Worm (Caenorhabditis elegans) whole organism, young adult: Measurements from ENCODE around the gene ubh-2.

Experiments used
- B0336.3 ChIP-seq: fragments of 200-800 bp; sonication (Bioruptor generic); IDR thresholded peaks from 2 replicates; pipeline ENCODE4 v1.3.6; 2022; ENCODE audit warnings: missing genetic modification characterization, missing compliant biosample characterization
- D2030.7 ChIP-seq: fragments of 200-800 bp; sonication (Bioruptor generic); IDR thresholded peaks from 2 replicates; pipeline ENCODE4 v1.3.6; 2022; ENCODE audit warnings: missing genetic modification reagents, missing genetic modification characterization, missing compliant biosample characterization
- F22D6.2 ChIP-seq: sonication (generic microtip); optimal IDR thresholded peaks from 2 replicates; lab custom pipeline; 2016; ENCODE audit warnings: mild to moderate bottlenecking, missing genetic modification characterization, missing compliant biosample characterization
- F37B4.10 ChIP-seq: fragments of 200-800 bp; sonication (Bioruptor generic); IDR thresholded peaks from 2 replicates; pipeline ENCODE4 v1.3.6; 2022; ENCODE audit warnings: missing genetic modification characterization, missing compliant biosample characterization
- F39B2.1 ChIP-seq: fragments of 200-800 bp; sonication (Bioruptor generic); IDR thresholded peaks from 2 replicates; pipeline ENCODE4 v1.3.6; 2022; ENCODE audit warnings: missing genetic modification reagents, missing genetic modification characterization, missing compliant biosample characterization
- Y53G8AR.9 ChIP-seq: fragments of 200-800 bp; sonication (Bioruptor generic); conservative IDR thresholded peaks from 2 replicates; pipeline ENCODE4 v1.3.6; 2022; ENCODE audit warnings: missing genetic modification reagents, missing genetic modification characterization, missing compliant biosample characterization
- Y79H2A.3 ChIP-seq: fragments of 200-800 bp; sonication (Bioruptor generic); conservative IDR thresholded peaks from 2 replicates; pipeline ENCODE4 v1.3.6; 2022; ENCODE audit warnings: missing genetic modification reagents, missing genetic modification characterization, missing compliant biosample characterization
- ama-1 ChIP-seq, 3 experiments: fragments of 150-350 bp in 1 of 3; sonication (generic microtip) in 2 of 3; optimal IDR thresholded peaks; 2 replicates each; lab custom pipeline; 2014 to 2018; ENCODE audit warnings: missing biosample characterization in 2 of 3, missing genetic modification characterization in 2 of 3, missing genetic modification reagents in 2 of 3
- aptf-2 ChIP-seq: fragments of 200-800 bp; sonication (Bioruptor generic); conservative IDR thresholded peaks from 2 replicates; pipeline ENCODE4 v1.3.6; 2022; ENCODE audit warnings: missing genetic modification reagents, missing genetic modification characterization, missing compliant biosample characterization
- aptf-3 ChIP-seq: fragments of 200-800 bp; sonication (Bioruptor generic); IDR thresholded peaks from 2 replicates; pipeline ENCODE4 v1.3.6; 2022; ENCODE audit warnings: missing genetic modification characterization, missing compliant biosample characterization
- atf-7 ChIP-seq: sonication (generic microtip); optimal IDR thresholded peaks from 2 replicates; lab custom pipeline; 2017; ENCODE audit warnings: mild to moderate bottlenecking, missing genetic modification characterization, missing compliant biosample characterization
- athp-1 ChIP-seq: sonication (generic microtip); optimal IDR thresholded peaks from 2 replicates; lab custom pipeline; 2017; ENCODE audit warnings: mild to moderate bottlenecking, missing genetic modification characterization, missing compliant biosample characterization
- attf-5 ChIP-seq: fragments of 200-800 bp; sonication (Bioruptor generic); optimal IDR thresholded peaks from 2 replicates; lab custom pipeline; 2018; ENCODE audit warnings: mild to moderate bottlenecking, missing genetic modification characterization, missing compliant biosample characterization
- cebp-1 ChIP-seq, 2 experiments: fragments of 200-800 bp in 1 of 2; sonication (Bioruptor generic) in 1 of 2; sonication (generic microtip) in 1 of 2; IDR thresholded peaks in 1 of 2; optimal IDR thresholded peaks in 1 of 2; 2 replicates each; pipeline versions ENCODE4 v1.3.6 to Lab custom; 2017 to 2022; ENCODE audit warnings: missing compliant biosample characterization in 2 of 2, missing genetic modification characterization in 2 of 2, mild to moderate bottlenecking in 1 of 2, missing genetic modification reagents in 1 of 2, moderate library complexity in 1 of 2
- cebp-2 ChIP-seq: fragments of 200-800 bp; sonication (Bioruptor generic); IDR thresholded peaks from 2 replicates; pipeline ENCODE4 v1.3.6; 2022; ENCODE audit warnings: missing genetic modification characterization, missing compliant biosample characterization
- ceh-27 ChIP-seq: fragments of 200-800 bp; sonication (Bioruptor generic); optimal IDR thresholded peaks from 2 replicates; lab custom pipeline; 2018; ENCODE audit warnings: mild to moderate bottlenecking, missing genetic modification characterization, moderate library complexity, missing compliant biosample characterization
- ceh-79 ChIP-seq: sonication (generic microtip); optimal IDR thresholded peaks from 2 replicates; lab custom pipeline; 2017; ENCODE audit warnings: mild to moderate bottlenecking, missing genetic modification characterization, missing compliant biosample characterization
- ceh-91 ChIP-seq: fragments of 200-800 bp; sonication (Bioruptor generic); IDR thresholded peaks from 2 replicates; pipeline ENCODE4 v1.3.6; 2022; ENCODE audit warnings: missing genetic modification reagents, missing genetic modification characterization, missing compliant biosample characterization
- chd-7 ChIP-seq: sonication (generic microtip); optimal IDR thresholded peaks from 2 replicates; lab custom pipeline; 2016; ENCODE audit warnings: mild to moderate bottlenecking, missing genetic modification characterization, moderate library complexity, missing compliant biosample characterization
- die-1 ChIP-seq: sonication (generic microtip); optimal IDR thresholded peaks from 2 replicates; lab custom pipeline; 2016; ENCODE audit warnings: missing genotype, mild to moderate bottlenecking, missing genetic modification characterization, missing compliant biosample characterization
- dpff-1 ChIP-seq: sonication (generic microtip); optimal IDR thresholded peaks from 2 replicates; lab custom pipeline; 2017; ENCODE audit warnings: mild to moderate bottlenecking, missing genetic modification characterization, missing compliant biosample characterization
- ekl-4 ChIP-seq: fragments of 200-800 bp; sonication (Bioruptor generic); IDR thresholded peaks from 2 replicates; pipeline ENCODE4 v1.3.6; 2022; ENCODE audit warnings: missing genetic modification reagents, missing genetic modification characterization, missing compliant biosample characterization
- ets-4 ChIP-seq: fragments of 200-800 bp; sonication (Bioruptor generic); optimal IDR thresholded peaks from 2 replicates; lab custom pipeline; 2018; ENCODE audit warnings: mild to moderate bottlenecking, missing genetic modification characterization, missing compliant biosample characterization
- gei-17 ChIP-seq: fragments of 200-800 bp; sonication (Bioruptor generic); optimal IDR thresholded peaks from 2 replicates; lab custom pipeline; 2018; ENCODE audit warnings: mild to moderate bottlenecking, missing genetic modification characterization, missing compliant biosample characterization
- hmg-1.2 ChIP-seq: fragments of 200-800 bp; sonication (Bioruptor generic); IDR thresholded peaks from 2 replicates; pipeline ENCODE4 v1.3.6; 2022; ENCODE audit warnings: missing genetic modification reagents, missing genetic modification characterization, missing compliant biosample characterization
- hmg-20 ChIP-seq: fragments of 200-800 bp; sonication (Bioruptor generic); IDR thresholded peaks from 2 replicates; pipeline ENCODE4 v1.3.6; 2022; ENCODE audit warnings: missing genetic modification reagents, missing genetic modification characterization, missing compliant biosample characterization
- hsf-1 ChIP-seq: fragments of 200-800 bp; sonication (Bioruptor generic); IDR thresholded peaks from 2 replicates; pipeline ENCODE4 v1.3.6; 2022; ENCODE audit warnings: missing genetic modification reagents, missing genetic modification characterization, missing compliant biosample characterization
- lag-1 ChIP-seq: fragments of 200-800 bp; sonication (Bioruptor generic); IDR thresholded peaks from 2 replicates; pipeline ENCODE4 v1.3.6; 2022; ENCODE audit warnings: missing genetic modification reagents, missing genetic modification characterization, missing compliant biosample characterization
- let-607 ChIP-seq, 2 experiments: fragments of 200-800 bp in 1 of 2; sonication (Bioruptor generic) in 1 of 2; sonication (generic microtip) in 1 of 2; optimal IDR thresholded peaks; 2 replicates each; lab custom pipeline; 2016 to 2018; ENCODE audit warnings: mild to moderate bottlenecking in 2 of 2, missing compliant biosample characterization in 2 of 2, missing genetic modification characterization in 2 of 2, moderate library complexity in 2 of 2, missing genotype in 1 of 2
- lin-35 ChIP-seq, 3 experiments: fragments of 150-350 bp in 2 of 3; sonication (generic microtip) in 1 of 3; optimal IDR thresholded peaks; 2 replicates each; lab custom pipeline; 2014 to 2018; ENCODE audit warnings: missing biosample characterization in 3 of 3, missing genetic modification characterization in 3 of 3, missing genetic modification reagents in 3 of 3
- lsy-27 ChIP-seq: sonication (generic microtip); optimal IDR thresholded peaks from 2 replicates; lab custom pipeline; 2017; ENCODE audit warnings: missing genetic modification characterization, mild to moderate bottlenecking, missing compliant biosample characterization, antibody characterized with exemption, missing genotype, borderline replicate concordance; ENCODE audit not compliant: insufficient read depth
- madf-3 ChIP-seq: fragments of 200-800 bp; sonication (Bioruptor generic); IDR thresholded peaks from 2 replicates; pipeline ENCODE4 v1.3.6; 2022; ENCODE audit warnings: missing genetic modification reagents, missing genetic modification characterization, missing compliant biosample characterization
- madf-6 ChIP-seq: fragments of 200-800 bp; sonication (Bioruptor generic); IDR thresholded peaks from 2 replicates; pipeline ENCODE4 v1.3.6; 2022; ENCODE audit warnings: missing genetic modification reagents, missing genetic modification characterization, missing compliant biosample characterization
- nfya-1 ChIP-seq: sonication (generic microtip); optimal IDR thresholded peaks from 2 replicates; lab custom pipeline; 2017; ENCODE audit warnings: antibody characterized with exemption, missing compliant biosample characterization, missing genetic modification characterization, borderline replicate concordance; ENCODE audit not compliant: insufficient read depth
- nhr-179 ChIP-seq: sonication (generic microtip); optimal IDR thresholded peaks from 2 replicates; lab custom pipeline; 2016; ENCODE audit warnings: mild to moderate bottlenecking, missing genetic modification characterization, missing compliant biosample characterization
- nhr-90 ChIP-seq: sonication (generic microtip); optimal IDR thresholded peaks from 2 replicates; lab custom pipeline; 2016; ENCODE audit warnings: missing genotype, mild to moderate bottlenecking, missing genetic modification characterization, missing compliant biosample characterization
- pbrm-1 ChIP-seq: fragments of 200-800 bp; sonication (Bioruptor generic); IDR thresholded peaks from 2 replicates; pipeline ENCODE4 v1.3.6; 2022; ENCODE audit warnings: missing genetic modification reagents, missing genetic modification characterization, missing compliant biosample characterization
- repo-1 ChIP-seq: sonication (generic microtip); optimal IDR thresholded peaks from 2 replicates; lab custom pipeline; 2017; ENCODE audit warnings: mild to moderate bottlenecking, missing genetic modification characterization, missing compliant biosample characterization
- snpc-4 ChIP-seq, 5 experiments: fragments of 150-350 bp in 1 of 5; sonication (generic microtip) in 4 of 5; optimal IDR thresholded peaks; 2 replicates each; lab custom pipeline; 2014 to 2018; ENCODE audit warnings: missing genetic modification characterization in 5 of 5, missing biosample characterization in 3 of 5, antibody characterized with exemption in 2 of 5, mild to moderate bottlenecking in 2 of 5, missing compliant biosample characterization in 2 of 5, missing genotype in 2 of 5, moderate library complexity in 2 of 5, missing genetic modification reagents in 1 of 5
- tbx-9 ChIP-seq: sonication (generic microtip); optimal IDR thresholded peaks from 2 replicates; lab custom pipeline; 2016; ENCODE audit warnings: borderline replicate concordance, missing genetic modification characterization, inconsistent platforms, missing compliant biosample characterization
- tlf-1 ChIP-seq: fragments of 200-800 bp; sonication (Bioruptor generic); optimal IDR thresholded peaks from 2 replicates; lab custom pipeline; 2018; ENCODE audit warnings: mild to moderate bottlenecking, missing genetic modification characterization, missing compliant biosample characterization
- zfh-2 ChIP-seq: fragments of 200-800 bp; sonication (Bioruptor generic); conservative IDR thresholded peaks from 2 replicates; pipeline ENCODE4 v1.3.6; 2022; ENCODE audit warnings: missing genetic modification reagents, missing genetic modification characterization, missing compliant biosample characterization
- ztf-22 ChIP-seq: fragments of 200-800 bp; sonication (Bioruptor generic); optimal IDR thresholded peaks from 2 replicates; lab custom pipeline; 2018; ENCODE audit warnings: mild to moderate bottlenecking, missing genetic modification characterization, moderate library complexity, missing compliant biosample characterization
- ztf-26 ChIP-seq: sonication (generic microtip); optimal IDR thresholded peaks from 2 replicates; lab custom pipeline; 2017; ENCODE audit warnings: missing genetic modification characterization, missing compliant biosample characterization
- ztf-28 ChIP-seq: fragments of 200-800 bp; sonication (Bioruptor generic); IDR thresholded peaks from 2 replicates; pipeline ENCODE4 v1.3.6; 2022; ENCODE audit warnings: missing genetic modification reagents, missing genetic modification characterization, missing compliant biosample characterization
- ztf-6 ChIP-seq: fragments of 200-800 bp; sonication (Bioruptor generic); IDR thresholded peaks from 2 replicates; pipeline ENCODE4 v1.3.6; 2022; ENCODE audit warnings: missing genetic modification reagents, missing genetic modification characterization, missing compliant biosample characterization

Gene ubh-2

DNA sequence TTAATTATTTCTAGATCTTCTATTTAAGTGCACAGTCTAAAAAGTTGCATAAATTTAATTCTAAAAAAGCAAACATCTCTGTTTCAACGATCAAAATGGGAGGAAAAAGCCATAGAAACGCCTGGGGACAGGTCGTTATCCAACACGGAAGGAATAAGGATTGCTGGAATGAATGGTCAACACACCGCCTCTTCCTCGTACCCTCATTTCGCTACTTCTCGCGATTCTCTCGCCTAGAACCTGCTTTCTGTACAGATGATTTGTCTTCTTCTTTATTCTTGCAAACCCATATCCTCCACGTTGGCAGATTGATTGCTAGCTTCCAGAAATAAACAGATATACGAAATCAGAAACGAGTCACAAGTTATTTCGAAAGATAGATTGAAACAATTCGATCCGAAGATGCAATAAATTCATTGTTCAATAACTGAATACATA is 5.3 kb upstream of the ubh-2 start, which contains the start of gene dpy-11:
TSS of gene dpy-11 (minus strand) at position 354 of the 438 bp plus-strand sequence.
- TF ChIP-seq lag-1 (GFP tag; lab: Robert Waterston, UW), result no peak
- TF ChIP-seq pbrm-1, result 0 out of 2 replicates have a peak, but pooled peaks have one; percentile 59
- peak; percentile 65 for TF ChIP-seq ekl-4 (GFP tag; lab: Robert Waterston, UW)
- no peak for TF ChIP-seq ceh-79 (tag; lab: Kevin White, UChicago)
- no peak for TF ChIP-seq ceh-27 (GFP tag; lab: Kevin White, UChicago)
- TF ChIP-seq chd-7 (tag; lab: Kevin White, UChicago), result peak; percentile 35
- TF ChIP-seq snpc-4 (GFP tag; optimal IDR thresholded peaks at IDR 0.05; lab: Kevin White, UChicago), result peak; percentile 21
- TF ChIP-seq snpc-4 (tag; optimal IDR thresholded peaks at IDR 0.05; lab: Kevin White, UChicago), result peak in 2 of 4 experiments; percentile 9 to 26
- TF ChIP-seq let-607 (tag; optimal IDR thresholded peaks at IDR 0.05; lab: Kevin White, UChicago), result peak in 1 of 2 experiments; percentile 1
- peak; percentile 64 for TF ChIP-seq tlf-1
- peak; percentile 72 for TF ChIP-seq Y53G8AR.9 (GFP tag; lab: Robert Waterston, UW)
- no peak for TF ChIP-seq Y79H2A.3 (GFP tag; lab: Robert Waterston, UW)
- no peak for TF ChIP-seq lsy-27 (tag; lab: Kevin White, UChicago)
- TF ChIP-seq attf-5 (GFP tag; lab: Kevin White, UChicago), result peak; percentile 23
- no peak for TF ChIP-seq aptf-2 (GFP tag; lab: Robert Waterston, UW)
- no peak for TF ChIP-seq nfya-1 (tag; lab: Kevin White, UChicago)
- TF ChIP-seq die-1 (tag; lab: Kevin White, UChicago), result peak; percentile 41
- TF ChIP-seq ztf-28, result no peak
- TF ChIP-seq madf-6 (GFP tag; lab: Robert Waterston, UW), result peak; percentile 61
- TF ChIP-seq dpff-1 (tag; lab: Kevin White, UChicago), result peak; percentile 21
- 0 out of 2 replicates have a peak, but pooled peaks have one; percentile 53 for TF ChIP-seq F39B2.1 (GFP tag; lab: Robert Waterston, UW)
- TF ChIP-seq hmg-1.2 (GFP tag; lab: Robert Waterston, UW), result peak; percentile 51
- TF ChIP-seq hsf-1 (GFP tag; lab: Robert Waterston, UW), result peak; percentile 12; the same call in 1 of the 2 replicates
- TF ChIP-seq gei-17 (GFP tag; lab: Kevin White, UChicago), result peak; percentile 25
- TF ChIP-seq hmg-20 (GFP tag; lab: Robert Waterston, UW), result peak; percentile 23; the same call in 1 of the 2 replicates
- peak; percentile 32 for TF ChIP-seq athp-1 (tag; lab: Kevin White, UChicago)
- peak; percentile 78; the same call in 1 of the 2 replicates for TF ChIP-seq cebp-2 (GFP tag; lab: Robert Waterston, UW)
- TF ChIP-seq aptf-3 (GFP tag; lab: Robert Waterston, UW), result 0 out of 2 replicates have a peak, but pooled peaks have one; percentile 80
- peak; percentile 93 for TF ChIP-seq repo-1 (tag; lab: Kevin White, UChicago)
- peak; percentile 30 for TF ChIP-seq ets-4 (GFP tag; lab: Kevin White, UChicago)
- TF ChIP-seq ztf-26 (tag; lab: Kevin White, UChicago), result peak; percentile 58
- peak; percentile 55 for TF ChIP-seq atf-7 (tag; lab: Kevin White, UChicago)
- no peak for TF ChIP-seq zfh-2 (GFP tag; lab: Robert Waterston, UW)
- TF ChIP-seq madf-3, result peak; percentile 80
- TF ChIP-seq nhr-179, result no peak
- peak; percentile 98 for TF ChIP-seq ama-1 (optimal IDR thresholded peaks at IDR 0.05; lab: Kevin White, UChicago)
- TF ChIP-seq ama-1 (GFP tag; optimal IDR thresholded peaks at IDR 0.05; lab: Kevin White, UChicago), result no peak
- no peak for TF ChIP-seq tbx-9 (tag; lab: Kevin White, UChicago)
- peak; percentile 1 for TF ChIP-seq nhr-90 (tag; lab: Kevin White, UChicago)
- TF ChIP-seq F37B4.10, result 0 out of 2 replicates have a peak, but pooled peaks have one; percentile 6
- TF ChIP-seq cebp-1 (GFP tag; IDR thresholded peaks at IDR 0.05; lab: Robert Waterston, UW), result no peak
- TF ChIP-seq cebp-1 (tag; optimal IDR thresholded peaks at IDR 0.05; lab: Kevin White, UChicago), result peak; percentile 72
- no peak for TF ChIP-seq ceh-91 (GFP tag; lab: Robert Waterston, UW)
- TF ChIP-seq ztf-22 (GFP tag; lab: Kevin White, UChicago), result peak; percentile 19
- peak; percentile 92 for TF ChIP-seq B0336.3 (GFP tag; lab: Robert Waterston, UW)
- no peak for TF ChIP-seq D2030.7 (GFP tag; lab: Robert Waterston, UW)
- TF ChIP-seq ztf-6, result no peak
- TF ChIP-seq lin-35 (GFP tag; optimal IDR thresholded peaks at IDR 0.05; lab: Kevin White, UChicago), result peak in 1 of 3 experiments; percentile 59
- no peak for TF ChIP-seq F22D6.2
